Fruit fly (Drosophila melanogaster): ENCODE results near the gene CG9135.
A peak's percentile ranks its signal among the peaks of the same experiment; 100 is the strongest.

The CG9135 gene

dm6 chr2L:6046865-6047264 lies 3.7 kb upstream of the CG9135 start:
- no peak for TF ChIP-seq onecut (GFP tag; IDR thresholded peaks at IDR 0.05)
- TF ChIP-seq Drgx (GFP tag; IDR thresholded peaks at IDR 0.05): no peak
- no peak for TF ChIP-seq bowl (GFP tag; IDR thresholded peaks at IDR 0.05)
- no peak for TF ChIP-seq CG17328 (GFP tag; IDR thresholded peaks at IDR 0.05)
- TF ChIP-seq CG15269 (tag; optimal IDR thresholded peaks at IDR 0.05): no peak
- no peak for TF ChIP-seq sna (GFP tag; IDR thresholded peaks at IDR 0.05; ENCODE audit: partially characterized antibody)
- TF ChIP-seq amos (GFP tag; IDR thresholded peaks at IDR 0.05; ENCODE audit: partially characterized antibody): 0 out of 2 replicates have a peak, but pooled peaks have one; percentile 11
- TF ChIP-seq pnt (GFP tag; optimal IDR thresholded peaks at IDR 0.05): no peak
- TF ChIP-seq CG17568 (GFP tag; optimal IDR thresholded peaks at IDR 0.05): no peak
- TF ChIP-seq CG6175 (GFP tag; IDR thresholded peaks at IDR 0.05): 0 out of 3 replicates have a peak, but pooled peaks have one; percentile 23
- TF ChIP-seq ftz-f1 (GFP tag; optimal IDR thresholded peaks at IDR 0.05): peak; percentile 1
- no peak for TF ChIP-seq Ada2b (GFP tag; IDR thresholded peaks at IDR 0.05)
- no peak for TF ChIP-seq grau (tag; optimal IDR thresholded peaks at IDR 0.05)
- peak; percentile 79 for TF ChIP-seq Med (GFP tag)
- TF ChIP-seq Eip74EF (GFP tag; optimal IDR thresholded peaks at IDR 0.05): no peak
- no peak for TF ChIP-seq klu (GFP tag; IDR thresholded peaks at IDR 0.05)
- TF ChIP-seq Sox100B (GFP tag; optimal IDR thresholded peaks at IDR 0.05): no peak
- TF ChIP-seq sr (GFP tag; IDR thresholded peaks at IDR 0.05): peak; percentile 83
- TF ChIP-seq esg (GFP tag; conservative IDR thresholded peaks at IDR 0.05): no peak
- TF ChIP-seq gro (GFP tag; optimal IDR thresholded peaks at IDR 0.05): no peak
- TF ChIP-seq HHEX (GFP tag; optimal IDR thresholded peaks at IDR 0.05): no peak
- TF ChIP-seq tll (GFP tag; optimal IDR thresholded peaks at IDR 0.05): no peak
- no peak for TF ChIP-seq mld (GFP tag; IDR thresholded peaks at IDR 0.05; ENCODE audit: partially characterized antibody)

- TF ChIP-seq bcd (GFP tag; optimal IDR thresholded peaks at IDR 0.05) (peak; percentile 16), Six4 (GFP tag; optimal IDR thresholded peaks at IDR 0.05) (no peak), ap (GFP tag; IDR thresholded peaks at IDR 0.05) (no peak), crol (GFP tag; IDR thresholded peaks at IDR 0.05) (no peak), wdn (GFP tag; IDR thresholded peaks at IDR 0.05) (no peak), Abd-B (GFP tag; optimal IDR thresholded peaks at IDR 0.05) (no peak), CG30020 (tag; optimal IDR thresholded peaks at IDR 0.05) (peak; percentile 61), mirr (GFP tag; optimal IDR thresholded peaks at IDR 0.05) (peak; percentile 58), run (tag; optimal IDR thresholded peaks at IDR 0.05) (no peak), CG7372 (GFP tag; IDR thresholded peaks at IDR 0.05) (peak; percentile 42; the same call in 1 of the 2 replicates), D19B (GFP tag; optimal IDR thresholded peaks at IDR 0.05) (no peak), CG10431 (GFP tag; optimal IDR thresholded peaks at IDR 0.05) (peak; percentile 57), sug (tag; optimal IDR thresholded peaks at IDR 0.05) (peak; percentile 53), NfI (GFP tag; optimal IDR thresholded peaks at IDR 0.05) (peak; percentile 51), PHDP (tag; optimal IDR thresholded peaks at IDR 0.05) (no peak), CG9817 (tag; optimal IDR thresholded peaks at IDR 0.05) (peak; percentile 32), CG11456 (GFP tag; IDR thresholded peaks at IDR 0.05) (peak; percentile 75), ci (GFP tag; IDR thresholded peaks at IDR 0.05) (peak; percentile 79), Dref (GFP tag; IDR thresholded peaks at IDR 0.05) (peak; percentile 79), maf-S (GFP tag; optimal IDR thresholded peaks at IDR 0.05) (no peak), CG10979 (tag; optimal IDR thresholded peaks at IDR 0.05) (peak; percentile 0), CG10366 (GFP tag; IDR thresholded peaks at IDR 0.05) (no peak), bbx (GFP tag; IDR thresholded peaks at IDR 0.05; ENCODE audit: partially characterized antibody) (peak; percentile 87), Med (GFP tag) (peak; percentile 91), CG7987 (GFP tag; optimal IDR thresholded peaks at IDR 0.05) (peak; percentile 54), sens (GFP tag) (peak; percentile 25), CG32772 (GFP tag; IDR thresholded peaks at IDR 0.05) (peak; percentile 23; the same call in 1 of the 2 replicates), CG2712 (tag; optimal IDR thresholded peaks at IDR 0.05) (peak; percentile 46)
Observed at dm6 chr2L:6047528-6048160, 3.0 kb upstream of the CG9135 start, which contains the start of gene IPIP. TSS of gene IPIP (plus strand) at chr2L:6048002.
